Worm (Caenorhabditis elegans) whole organism, mixed stage, embryonic: ENCODE measurements around the gene eat-17.

Source experiments
- mab-5 ChIP-seq: fragments of 150-350 bp; optimal IDR thresholded peaks from 2 replicates; lab custom pipeline; 2014; ENCODE audit warnings: missing biosample characterization, missing genetic modification characterization
- mls-2 ChIP-seq: sonication (generic microtip); optimal IDR thresholded peaks from 2 replicates; lab custom pipeline; 2016; ENCODE audit warnings: mild to moderate bottlenecking, missing genetic modification characterization, moderate library complexity, missing compliant biosample characterization
- unc-120 ChIP-seq: sonication (generic microtip); optimal IDR thresholded peaks from 2 replicates; lab custom pipeline; 2017; ENCODE audit warnings: missing genetic modification characterization, missing compliant biosample characterization; ENCODE audit not compliant: poor library complexity, severe bottlenecking
- ztf-11 ChIP-seq: fragments of 150-350 bp; optimal IDR thresholded peaks from 2 replicates; lab custom pipeline; 2014; ENCODE audit warnings: missing biosample characterization, missing genetic modification characterization

ce11 chrX:16387690-16388361 is 28.8 kb downstream of the eat-17 start:
- TF ChIP-seq ztf-11 (tag; lab: Kevin White, UChicago) (no peak), mab-5 (tag; lab: Kevin White, UChicago) (no peak), mls-2 (tag; lab: Kevin White, UChicago) (no peak), unc-120 (tag; lab: Kevin White, UChicago) (peak; percentile 2)
